Worm (Caenorhabditis elegans) whole organism, midembryonic: ENCODE data around the gene srt-41.
A peak's percentile ranks its signal among the peaks of the same experiment; 100 is the strongest.
"Not testable (repeated sequence)": the region's sequence is repeated elsewhere in the genome, so short reads cannot be mapped to it uniquely, and the experiment has no call there.

Source experiments
- T22C8.4 ChIP-seq: fragments of 200-800 bp; sonication (Bioruptor generic); IDR thresholded peaks from 2 replicates; pipeline ENCODE4 v1.3.6; 2022; ENCODE audit warnings: missing genetic modification characterization, missing compliant biosample characterization
- cog-1 ChIP-seq: sonication (generic microtip); optimal IDR thresholded peaks from 2 replicates; lab custom pipeline; 2016; ENCODE audit warnings: missing genetic modification characterization, missing compliant biosample characterization
- flt-1 ChIP-seq: fragments of 200-800 bp; sonication (Bioruptor generic); IDR thresholded peaks from 2 replicates; pipeline ENCODE4 v1.3.6; 2022; ENCODE audit warnings: missing genetic modification characterization, missing compliant biosample characterization
- klf-2 ChIP-seq: fragments of 200-800 bp; sonication (Bioruptor generic); conservative IDR thresholded peaks from 2 replicates; pipeline ENCODE4 v1.3.6; 2022; ENCODE audit warnings: missing genetic modification reagents, missing genetic modification characterization, missing compliant biosample characterization
- med-1 ChIP-seq: sonication (generic microtip); optimal IDR thresholded peaks from 2 replicates; lab custom pipeline; 2017; ENCODE audit warnings: missing genetic modification characterization, mild to moderate bottlenecking, missing compliant biosample characterization, antibody characterized with exemption, missing genetic modification reagents; ENCODE audit not compliant: insufficient read depth
- ref-1 ChIP-seq: fragments of 200-800 bp; sonication (Bioruptor generic); conservative IDR thresholded peaks from 2 replicates; pipeline ENCODE4 v1.3.6; 2022; ENCODE audit warnings: missing genetic modification reagents, missing genetic modification characterization, missing compliant biosample characterization
- tab-1 ChIP-seq: fragments of 200-800 bp; sonication (Bioruptor generic); IDR thresholded peaks from 2 replicates; pipeline ENCODE4 v1.3.6; 2022; ENCODE audit warnings: missing genetic modification characterization, missing compliant biosample characterization
- ztf-23 ChIP-seq: fragments of 200-800 bp; sonication (Bioruptor generic); IDR thresholded peaks from 2 replicates; pipeline ENCODE4 v1.3.6; 2022; ENCODE audit warnings: missing genetic modification reagents, missing genetic modification characterization, missing compliant biosample characterization
- ztf-29 ChIP-seq: fragments of 200-800 bp; sonication (Bioruptor generic); IDR thresholded peaks from 2 replicates; pipeline ENCODE4 v1.3.6; 2022; ENCODE audit warnings: missing genetic modification reagents, missing genetic modification characterization, missing compliant biosample characterization

Gene srt-41

ce11 chrV:1820016-1820415, 17.1 kb upstream of the srt-41 start:
- TF ChIP-seq cog-1 (tag; lab: Kevin White, UChicago) = no peak
- TF ChIP-seq ref-1 = no peak
- no peak for TF ChIP-seq klf-2 (GFP tag; lab: Robert Waterston, UW)
- TF ChIP-seq flt-1 = no peak
- TF ChIP-seq ztf-23 (GFP tag; lab: Robert Waterston, UW) = no peak
- TF ChIP-seq ztf-29 = no peak
- TF ChIP-seq T22C8.4 (GFP tag; lab: Robert Waterston, UW) = no peak
- no peak for TF ChIP-seq tab-1
- no peak for TF ChIP-seq med-1 (GFP tag; lab: Kevin White, UChicago)

ce11 chrV:1814784-1815183, 11.8 kb upstream of the srt-41 start, which contains the start of gene Y46H3A.5:
Gene Y46H3A.5, minus strand, starts transcription at chrV:1814884.
- not testable (repeated sequence) for TF ChIP-seq med-1 (GFP tag; lab: Kevin White, UChicago); ztf-23 (GFP tag; lab: Robert Waterston, UW); ref-1

- TF ChIP-seq ztf-29 (no peak), klf-2 (GFP tag; lab: Robert Waterston, UW) (no peak), ref-1 (no peak), cog-1 (tag; lab: Kevin White, UChicago) (no peak), tab-1 (no peak), T22C8.4 (GFP tag; lab: Robert Waterston, UW) (no peak), med-1 (GFP tag; lab: Kevin White, UChicago) (no peak), flt-1 (no peak), ztf-23 (GFP tag; lab: Robert Waterston, UW) (no peak)
These were observed 8.1 kb upstream of the srt-41 start, which contains the start of gene Y46H3A.4 for ce11 chrV:1811035-1811434. Gene Y46H3A.4, minus strand, starts transcription at chrV:1811135.

- TF ChIP-seq ztf-29 = no peak
- no peak for TF ChIP-seq ztf-23 (GFP tag; lab: Robert Waterston, UW)
- TF ChIP-seq T22C8.4 (GFP tag; lab: Robert Waterston, UW) = no peak
- TF ChIP-seq cog-1 (tag; lab: Kevin White, UChicago) = no peak
- TF ChIP-seq ref-1 = no peak
- no peak for TF ChIP-seq klf-2 (GFP tag; lab: Robert Waterston, UW)
- TF ChIP-seq flt-1 = no peak
- no peak for TF ChIP-seq tab-1
- TF ChIP-seq med-1 (GFP tag; lab: Kevin White, UChicago) = no peak
These were observed 4.2 kb upstream of the srt-41 start, which contains the start of gene srt-42 for ce11 chrV:1807160-1807559. Gene srt-42, plus strand, starts transcription at chrV:1807460.

ce11 chrV:1805724-1806316, 2.9 kb upstream of the srt-41 start:
- TF ChIP-seq T22C8.4 (GFP tag; lab: Robert Waterston, UW) (no peak), ztf-23 (GFP tag; lab: Robert Waterston, UW) (no peak), cog-1 (tag; lab: Kevin White, UChicago) (no peak), ztf-29 (no peak), klf-2 (GFP tag; lab: Robert Waterston, UW) (no peak), tab-1 (no peak), med-1 (GFP tag; lab: Kevin White, UChicago) (no peak), ref-1 (no peak), flt-1 (no peak)

- 0 out of 2 replicates have a peak, but pooled peaks have one; percentile 26 for TF ChIP-seq ztf-23 (GFP tag; lab: Robert Waterston, UW)
- no peak for TF ChIP-seq T22C8.4 (GFP tag; lab: Robert Waterston, UW)
These were observed 2.0 kb upstream of the srt-41 start, which contains the start of the genes hsp-16.2 and hsp-16.41 for ce11 chrV:1804645-1805559. Gene hsp-16.2, minus strand, starts transcription at chrV:1804957. Gene hsp-16.41, plus strand, starts transcription at chrV:1805178.

ce11 chrV:1804034-1804542, 1.1 kb upstream of the srt-41 start:
- TF ChIP-seq T22C8.4 (GFP tag; lab: Robert Waterston, UW) = no peak
- no peak for TF ChIP-seq tab-1
- no peak for TF ChIP-seq ztf-23 (GFP tag; lab: Robert Waterston, UW)
- no peak for TF ChIP-seq ztf-29
- no peak for TF ChIP-seq med-1 (GFP tag; lab: Kevin White, UChicago)
- TF ChIP-seq klf-2 (GFP tag; lab: Robert Waterston, UW) = no peak
- TF ChIP-seq ref-1 = no peak
- no peak for TF ChIP-seq flt-1
- TF ChIP-seq cog-1 (tag; lab: Kevin White, UChicago) = no peak

- TF ChIP-seq med-1 (GFP tag; lab: Kevin White, UChicago) = no peak
- no peak for TF ChIP-seq klf-2 (GFP tag; lab: Robert Waterston, UW)
- TF ChIP-seq ztf-23 (GFP tag; lab: Robert Waterston, UW) = no peak
- no peak for TF ChIP-seq ref-1
- no peak for TF ChIP-seq flt-1
- no peak for TF ChIP-seq cog-1 (tag; lab: Kevin White, UChicago)
- TF ChIP-seq T22C8.4 (GFP tag; lab: Robert Waterston, UW) = no peak
- no peak for TF ChIP-seq tab-1
- TF ChIP-seq ztf-29 = no peak
These were observed 5.0 kb downstream of the srt-41 start, which contains the start of gene F36H9.10 for ce11 chrV:1797900-1798299. Gene F36H9.10, plus strand, starts transcription at chrV:1798200.

ce11 chrV:1794218-1794617, 8.7 kb downstream of the srt-41 start, which contains the start of gene F36H9.1:
Gene F36H9.1, plus strand, starts transcription at chrV:1794518.
- TF ChIP-seq cog-1 (tag; lab: Kevin White, UChicago) (no peak), tab-1 (no peak), klf-2 (GFP tag; lab: Robert Waterston, UW) (no peak), med-1 (GFP tag; lab: Kevin White, UChicago) (no peak), ztf-23 (GFP tag; lab: Robert Waterston, UW) (no peak), ztf-29 (no peak), flt-1 (no peak), T22C8.4 (GFP tag; lab: Robert Waterston, UW) (no peak), ref-1 (no peak)
